Worm (Caenorhabditis elegans): ENCODE measurements around the gene sqst-4.

- TF ChIP-seq W03F9.2 (tag; optimal IDR thresholded peaks at IDR 0.05) = no peak
- no peak for TF ChIP-seq dao-5 (tag; optimal IDR thresholded peaks at IDR 0.05)
These were observed 42.6 kb upstream of the sqst-4 start, which contains the start of gene T08G3.6 for ce11 chrV:16445676-16446075.
